Worm (Caenorhabditis elegans): Measurements from ENCODE around the gene asm-2.

- TF ChIP-seq tbx-9 (tag; optimal IDR thresholded peaks at IDR 0.05; ENCODE audit: borderline replicate concordance) = no peak
- no peak for TF ChIP-seq nhr-80 (tag; optimal IDR thresholded peaks at IDR 0.05)
Observed at ce11 chrX:11368845-11369244, 44.8 kb upstream of the asm-2 start.

Measured in whole organism, young adult.